Fruit fly (Drosophila melanogaster) whole organism, embryonic: ENCODE measurements around the gene CG42494.

Experiments used
- Ada2b ChIP-seq: fragments of 200-800 bp; sonication (Bioruptor generic); IDR thresholded peaks from 2 replicates; pipeline ENCODE4 v1.3.6; 2022; ENCODE audit warnings: missing biosample characterization, missing genetic modification characterization
- Aef1 ChIP-seq: fragments of 200-800 bp; sonication (Bioruptor generic); IDR thresholded peaks from 3 replicates; pipeline ENCODE4 v1.3.6; 2022; ENCODE audit warnings: missing biosample characterization, missing genetic modification characterization
- CG10565 ChIP-seq: fragments of 200-800 bp; sonication (Bioruptor generic); optimal IDR thresholded peaks from 3 replicates; lab custom pipeline; 2016; ENCODE audit warnings: missing biosample characterization, mild to moderate bottlenecking, missing genetic modification characterization
- CG10654 ChIP-seq: fragments of 200-800 bp; sonication (Bioruptor generic); optimal IDR thresholded peaks from 2 replicates; lab custom pipeline; 2016; ENCODE audit warnings: missing biosample characterization, missing genetic modification characterization
- CG11093 ChIP-seq: fragments of 200-800 bp; sonication (Bioruptor generic); IDR thresholded peaks from 3 replicates; pipeline ENCODE4 v1.3.6; 2022; ENCODE audit warnings: missing biosample characterization, missing genetic modification characterization
- CG12659 ChIP-seq: fragments of 200-800 bp; sonication (Bioruptor generic); optimal IDR thresholded peaks from 3 replicates; lab custom pipeline; 2017; ENCODE audit warnings: mild to moderate bottlenecking, missing biosample characterization, missing genetic modification reagents, missing genetic modification characterization
- CG14667 ChIP-seq: fragments of 200-800 bp; sonication (Bioruptor generic); IDR thresholded peaks from 2 replicates; pipeline ENCODE4 v1.3.6; 2022; ENCODE audit warnings: missing biosample characterization, missing genetic modification characterization
- CG17568 ChIP-seq: fragments of 200-800 bp; sonication (Bioruptor generic); optimal IDR thresholded peaks from 2 replicates; lab custom pipeline; 2018; ENCODE audit warnings: missing biosample characterization, mild to moderate bottlenecking, missing genetic modification characterization, moderate library complexity
- CG30431 ChIP-seq: fragments of 200-800 bp; sonication (Bioruptor generic); optimal IDR thresholded peaks from 2 replicates; lab custom pipeline; 2017; ENCODE audit warnings: missing biosample characterization, missing genetic modification characterization
- CG31365 ChIP-seq: fragments of 200-800 bp; sonication (Bioruptor generic); optimal IDR thresholded peaks from 2 replicates; lab custom pipeline; 2018; ENCODE audit warnings: missing biosample characterization, mild to moderate bottlenecking, missing genetic modification characterization
- CG32767 ChIP-seq: fragments of 200-800 bp; sonication (Bioruptor generic); IDR thresholded peaks from 2 replicates; pipeline ENCODE4 v1.3.6; 2022; ENCODE audit warnings: missing biosample characterization, missing genetic modification characterization
- CG3407 ChIP-seq: fragments of 200-800 bp; sonication (Bioruptor generic); optimal IDR thresholded peaks from 2 replicates; lab custom pipeline; 2018; ENCODE audit warnings: missing biosample characterization, mild to moderate bottlenecking, missing genetic modification characterization
- CG4360 ChIP-seq: fragments of 200-800 bp; sonication (Bioruptor generic); IDR thresholded peaks from 2 replicates; pipeline ENCODE4 v1.3.6; 2022; ENCODE audit warnings: missing biosample characterization, missing genetic modification characterization
- CG6175 ChIP-seq: fragments of 200-800 bp; sonication (Bioruptor generic); IDR thresholded peaks from 3 replicates; pipeline ENCODE4 v1.3.6; 2022; ENCODE audit warnings: missing biosample characterization, missing genetic modification characterization
- CG7372 ChIP-seq: fragments of 200-800 bp; sonication (Bioruptor generic); IDR thresholded peaks from 2 replicates; pipeline ENCODE4 v1.3.6; 2022; ENCODE audit warnings: missing biosample characterization, missing genetic modification characterization
- CG8924 ChIP-seq: fragments of 200-800 bp; optimal IDR thresholded peaks from 3 replicates; lab custom pipeline; 2019; ENCODE audit warnings: missing biosample characterization, mild to moderate bottlenecking, missing genetic modification characterization, moderate library complexity
- CG9609 ChIP-seq: fragments of 200-800 bp; sonication (Bioruptor generic); optimal IDR thresholded peaks from 3 replicates; lab custom pipeline; 2016; ENCODE audit warnings: missing biosample characterization, missing genetic modification characterization
- Deaf1 ChIP-seq: fragments of 200-800 bp; optimal IDR thresholded peaks from 3 replicates; lab custom pipeline; 2019; ENCODE audit warnings: missing biosample characterization, mild to moderate bottlenecking, missing genetic modification characterization, moderate library complexity
- Dip2 ChIP-seq: fragments of 200-800 bp; sonication (Bioruptor generic); IDR thresholded peaks from 2 replicates; pipeline ENCODE4 v1.3.6; 2022; ENCODE audit warnings: missing biosample characterization, missing genetic modification characterization
- Drgx ChIP-seq: fragments of 200-800 bp; sonication (Bioruptor generic); IDR thresholded peaks from 2 replicates; pipeline ENCODE4 v1.3.6; 2022; ENCODE audit warnings: missing biosample characterization, missing genetic modification characterization
- E2f1 ChIP-seq: fragments of 200-800 bp; sonication (Bioruptor generic); IDR thresholded peaks from 2 replicates; pipeline ENCODE4 v1.3.6; 2022; ENCODE audit warnings: missing biosample characterization, missing genetic modification characterization
- MESR4 ChIP-seq: fragments of 200-800 bp; sonication (Bioruptor generic); optimal IDR thresholded peaks from 2 replicates; lab custom pipeline; 2018; ENCODE audit warnings: missing biosample characterization, mild to moderate bottlenecking, missing genetic modification characterization, moderate library complexity
- MTF-1 ChIP-seq: fragments of 200-800 bp; sonication (Bioruptor generic); optimal IDR thresholded peaks from 2 replicates; lab custom pipeline; 2018; ENCODE audit warnings: missing biosample characterization, mild to moderate bottlenecking, missing genetic modification characterization, borderline replicate concordance
- Oaz ChIP-seq: fragments of 200-800 bp; sonication (Bioruptor generic); IDR thresholded peaks from 2 replicates; pipeline ENCODE4 v1.3.6; 2022; ENCODE audit warnings: missing biosample characterization, missing genetic modification characterization
- Opbp ChIP-seq: fragments of 200-800 bp; sonication (Bioruptor generic); IDR thresholded peaks from 3 replicates; pipeline ENCODE4 v1.3.6; 2022; ENCODE audit warnings: missing biosample characterization, missing genetic modification characterization; ENCODE audit not compliant: partially characterized antibody
- Scr ChIP-seq: fragments of 200-800 bp; sonication (Bioruptor generic); IDR thresholded peaks from 2 replicates; pipeline ENCODE4 v1.3.6; 2022; ENCODE audit warnings: missing biosample characterization, missing genetic modification characterization; ENCODE audit not compliant: partially characterized antibody
- Sin3A ChIP-seq: fragments of >200 bp; optimal IDR thresholded peaks from 2 replicates; lab custom pipeline; 2018
- Sry-δ ChIP-seq: fragments of 200-800 bp; sonication (Bioruptor generic); optimal IDR thresholded peaks from 2 replicates; lab custom pipeline; 2016; ENCODE audit warnings: missing biosample characterization, missing genetic modification characterization
- Ssrp ChIP-seq: fragments of 200-800 bp; sonication (Bioruptor generic); optimal IDR thresholded peaks from 2 replicates; lab custom pipeline; 2018; ENCODE audit warnings: missing biosample characterization, mild to moderate bottlenecking, missing genetic modification characterization, moderate library complexity
- ab ChIP-seq: fragments of 200-800 bp; sonication (Bioruptor generic); optimal IDR thresholded peaks from 2 replicates; lab custom pipeline; 2016; ENCODE audit warnings: missing biosample characterization, missing genetic modification characterization
- amos ChIP-seq: fragments of 200-800 bp; sonication (Bioruptor generic); IDR thresholded peaks from 2 replicates; pipeline ENCODE4 v1.3.6; 2022; ENCODE audit warnings: missing biosample characterization, missing genetic modification characterization; ENCODE audit not compliant: partially characterized antibody
- aop ChIP-seq: fragments of 200-800 bp; sonication (Bioruptor generic); IDR thresholded peaks from 2 replicates; pipeline ENCODE4 v1.3.6; 2022; ENCODE audit warnings: missing biosample characterization, missing genetic modification characterization
- ap ChIP-seq: fragments of 200-800 bp; sonication (Bioruptor generic); IDR thresholded peaks from 2 replicates; pipeline ENCODE4 v1.3.6; 2022; ENCODE audit warnings: missing biosample characterization, missing genetic modification characterization
- caup ChIP-seq: fragments of 200-800 bp; sonication (Bioruptor generic); optimal IDR thresholded peaks from 3 replicates; lab custom pipeline; 2017; ENCODE audit warnings: missing biosample characterization, mild to moderate bottlenecking, missing genetic modification characterization, moderate library complexity; ENCODE audit not compliant: severe bottlenecking
- danr ChIP-seq: fragments of 200-800 bp; sonication (Bioruptor generic); IDR thresholded peaks from 2 replicates; pipeline ENCODE4 v1.3.6; 2022; ENCODE audit warnings: missing biosample characterization, missing genetic modification characterization
- dmrt99B ChIP-seq: fragments of 200-800 bp; sonication (Bioruptor generic); optimal IDR thresholded peaks from 2 replicates; lab custom pipeline; 2018; ENCODE audit warnings: missing biosample characterization, mild to moderate bottlenecking, missing genetic modification characterization, moderate library complexity
- hb ChIP-seq: fragments of 200-800 bp; sonication (Bioruptor generic); IDR thresholded peaks from 3 replicates; pipeline ENCODE4 v1.3.6; 2022; ENCODE audit warnings: missing biosample characterization, missing genetic modification characterization; ENCODE audit not compliant: partially characterized antibody
- hth ChIP-seq: fragments of >200 bp; optimal IDR thresholded peaks from 2 replicates; lab custom pipeline; 2017; ENCODE audit warnings: inconsistent platforms
- jing ChIP-seq: fragments of 200-800 bp; sonication (Bioruptor generic); optimal IDR thresholded peaks from 2 replicates; lab custom pipeline; 2018; ENCODE audit warnings: missing biosample characterization, mild to moderate bottlenecking, missing genetic modification characterization
- kni ChIP-seq: fragments of 200-800 bp; sonication (Bioruptor generic); optimal IDR thresholded peaks from 3 replicates; lab custom pipeline; 2017; ENCODE audit warnings: mild to moderate bottlenecking, missing biosample characterization, missing genetic modification reagents, missing genetic modification characterization
- knrl ChIP-seq: fragments of 200-800 bp; sonication (Bioruptor generic); IDR thresholded peaks from 3 replicates; pipeline ENCODE4 v1.3.6; 2022; ENCODE audit warnings: missing biosample characterization, missing genetic modification characterization; ENCODE audit not compliant: partially characterized antibody
- lbe ChIP-seq: fragments of 200-800 bp; sonication (Bioruptor generic); optimal IDR thresholded peaks from 2 replicates; lab custom pipeline; 2016; ENCODE audit warnings: missing biosample characterization, mild to moderate bottlenecking, missing genetic modification characterization
- lilli ChIP-seq: fragments of 200-800 bp; sonication (Bioruptor generic); optimal IDR thresholded peaks from 3 replicates; lab custom pipeline; 2016; ENCODE audit warnings: missing biosample characterization, missing genetic modification characterization
- lmd ChIP-seq: fragments of 200-800 bp; sonication (Bioruptor generic); IDR thresholded peaks from 2 replicates; pipeline ENCODE4 v1.3.6; 2022; ENCODE audit warnings: missing biosample characterization, missing genetic modification characterization
- mld ChIP-seq: fragments of 200-800 bp; sonication (Bioruptor generic); IDR thresholded peaks from 3 replicates; pipeline ENCODE4 v1.3.6; 2022; ENCODE audit warnings: missing biosample characterization, missing genetic modification characterization; ENCODE audit not compliant: partially characterized antibody
- odd ChIP-seq: fragments of 200-800 bp; sonication (Bioruptor generic); optimal IDR thresholded peaks from 2 replicates; lab custom pipeline; 2017; ENCODE audit warnings: missing biosample characterization, mild to moderate bottlenecking, missing genetic modification characterization
- peb ChIP-seq: fragments of 200-800 bp; sonication (Bioruptor generic); IDR thresholded peaks from 2 replicates; pipeline ENCODE4 v1.3.6; 2022; ENCODE audit warnings: missing biosample characterization, missing genetic modification characterization
- repo ChIP-seq: fragments of 200-800 bp; sonication (Bioruptor generic); optimal IDR thresholded peaks from 2 replicates; lab custom pipeline; 2016; ENCODE audit warnings: missing biosample characterization, missing genetic modification characterization
- rib ChIP-seq: fragments of 200-800 bp; sonication (Bioruptor generic); IDR thresholded peaks from 2 replicates; pipeline ENCODE4 v1.3.6; 2022; ENCODE audit warnings: missing biosample characterization, missing genetic modification characterization
- sug ChIP-seq: fragments of 200-800 bp; optimal IDR thresholded peaks from 2 replicates; lab custom pipeline; 2019; ENCODE audit warnings: missing biosample characterization, mild to moderate bottlenecking, missing genetic modification characterization, moderate library complexity
- tll ChIP-seq, 2 experiments: fragments of 200-800 bp in 1 of 2; fragments of >200 bp in 1 of 2; sonication (Bioruptor generic) in 1 of 2; optimal IDR thresholded peaks; 2 replicates each; lab custom pipeline; 2017 to 2019; ENCODE audit warnings: missing biosample characterization in 2 of 2, missing genetic modification characterization in 2 of 2, mild to moderate bottlenecking in 1 of 2, moderate library complexity in 1 of 2

CG42494 gene

DNA sequence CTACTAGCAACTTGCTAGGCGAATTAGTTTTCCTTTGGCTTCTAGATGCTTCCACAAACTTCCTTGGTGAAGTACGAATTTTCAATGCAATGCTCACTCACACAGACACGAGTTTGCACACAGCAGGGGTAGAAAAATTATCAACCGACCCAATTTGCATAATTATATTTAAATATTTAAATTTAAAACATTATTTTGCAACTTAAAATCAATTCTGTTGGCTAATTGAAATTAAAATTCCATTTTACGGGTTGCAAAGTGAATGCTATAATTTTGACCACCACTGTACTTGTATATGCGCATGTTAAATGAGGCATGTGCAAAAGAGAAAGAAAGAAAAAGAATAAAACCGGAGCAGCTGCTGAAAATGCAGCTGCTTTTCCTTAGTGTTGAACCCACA, 9.9 kb downstream of the CG42494 start (continued):
- TF ChIP-seq Deaf1 (tag; lab: Kevin White, UChicago) (peak; percentile 74), lbe (peak; percentile 94), E2f1 (GFP tag; lab: Robert Waterston, UW) (peak; percentile 94), lmd (GFP tag; lab: Robert Waterston, UW) (peak; percentile 94), lilli (GFP tag; lab: Kevin White, UChicago) (peak; percentile 81), Ssrp (tag; lab: Kevin White, UChicago) (peak; percentile 91), Dip2 (GFP tag; lab: Robert Waterston, UW) (peak; percentile 43; the same call in 1 of the 2 replicates), CG9609 (GFP tag; lab: Kevin White, UChicago) (peak; percentile 13), mld (GFP tag; lab: Robert Waterston, UW) (no peak), odd (GFP tag; lab: Kevin White, UChicago) (peak; percentile 86), CG4360 (GFP tag; lab: Robert Waterston, UW) (peak; percentile 71), CG12659 (GFP tag; lab: Kevin White, UChicago) (peak; percentile 93), CG11093 (GFP tag; lab: Robert Waterston, UW) (peak; percentile 88), Sin3A (lab: Kevin White, UChicago) (no peak), MESR4 (GFP tag; lab: Kevin White, UChicago) (peak; percentile 40), CG31365 (tag; lab: Kevin White, UChicago) (peak; percentile 72), caup (GFP tag; lab: Kevin White, UChicago) (peak; percentile 94), jing (GFP tag; lab: Kevin White, UChicago) (peak; percentile 82), MTF-1 (GFP tag; lab: Kevin White, UChicago) (peak; percentile 89), CG6175 (peak; percentile 82), kni (GFP tag; lab: Kevin White, UChicago) (peak; percentile 4), Scr (no peak), hth (lab: Kevin White, UChicago) (no peak), danr (GFP tag; lab: Robert Waterston, UW) (peak; percentile 85), CG14667 (GFP tag; lab: Robert Waterston, UW) (peak; percentile 90), Drgx (GFP tag; lab: Robert Waterston, UW) (peak; percentile 99), ap (GFP tag; lab: Robert Waterston, UW) (peak; percentile 90), CG3407 (peak; percentile 80), rib (peak; percentile 90), dmrt99B (tag; lab: Kevin White, UChicago) (peak; percentile 96), Aef1 (GFP tag; lab: Robert Waterston, UW) (peak; percentile 93), ab (GFP tag; lab: Kevin White, UChicago) (no peak), tll (GFP tag; optimal IDR thresholded peaks at IDR 0.05; lab: Kevin White, UChicago) (peak in 1 of 2 experiments; percentile 19), CG7372 (GFP tag; lab: Robert Waterston, UW) (peak; percentile 92), sug (tag; lab: Kevin White, UChicago) (peak; percentile 75), Ada2b (GFP tag; lab: Robert Waterston, UW) (peak; percentile 95), peb (peak; percentile 90), Sry-δ (GFP tag; lab: Kevin White, UChicago) (peak; percentile 5), Opbp (GFP tag; lab: Robert Waterston, UW) (no peak), hb (no peak), CG32767 (peak; percentile 90), CG30431 (peak; percentile 84), Oaz (GFP tag; lab: Robert Waterston, UW) (peak; percentile 86), knrl (GFP tag; lab: Robert Waterston, UW) (0 out of 3 replicates have a peak, but pooled peaks have one; percentile 12), amos (GFP tag; lab: Robert Waterston, UW) (no peak), CG10654 (peak; percentile 87), CG10565 (GFP tag; lab: Kevin White, UChicago) (peak; percentile 57), CG8924 (tag; lab: Kevin White, UChicago) (peak; percentile 95), CG17568 (GFP tag; lab: Kevin White, UChicago) (no peak), aop (GFP tag; lab: Robert Waterston, UW) (peak; percentile 59; the same call in 1 of the 2 replicates), repo (GFP tag; lab: Kevin White, UChicago) (peak; percentile 48)
